Worm (Caenorhabditis elegans) whole organism, L4 larva: ENCODE data around the gene Y50D7A.1.

Source experiments
- D1046.2 ChIP-seq: fragments of 200-800 bp; sonication (Bioruptor generic); IDR thresholded peaks from 2 replicates; pipeline ENCODE4 v1.3.6; 2022; ENCODE audit warnings: missing genetic modification characterization, missing compliant biosample characterization
- Y105C5A.15 ChIP-seq: fragments of 200-800 bp; sonication (Bioruptor generic); IDR thresholded peaks from 2 replicates; pipeline ENCODE4 v1.3.6; 2022; ENCODE audit warnings: missing genetic modification characterization, missing compliant biosample characterization
- Y75B8A.6 ChIP-seq: fragments of 200-800 bp; sonication (Bioruptor generic); IDR thresholded peaks from 2 replicates; pipeline ENCODE4 v1.3.6; 2022; ENCODE audit warnings: missing genetic modification reagents, missing genetic modification characterization, missing compliant biosample characterization
- aha-1 ChIP-seq: fragments of 150-350 bp; peaks from one replicate; lab custom pipeline; 2014; ENCODE audit warnings: missing biosample characterization, missing genetic modification characterization
- aly-2 ChIP-seq: sonication (generic microtip); optimal IDR thresholded peaks from 2 replicates; lab custom pipeline; 2018; ENCODE audit warnings: missing biosample characterization, missing genetic modification characterization
- ama-1 ChIP-seq: fragments of 150-350 bp; optimal IDR thresholded peaks from 2 replicates; lab custom pipeline; 2014; ENCODE audit warnings: inconsistent platforms, mixed read lengths
- ceh-28 ChIP-seq: fragments of 150-350 bp; optimal IDR thresholded peaks from 2 replicates; lab custom pipeline; 2014; ENCODE audit warnings: missing biosample characterization, missing genetic modification reagents, missing genetic modification characterization
- ces-1 ChIP-seq: fragments of 150-350 bp; sonication (generic microtip); optimal IDR thresholded peaks from 4 replicates; lab custom pipeline; 2014; ENCODE audit warnings: missing biosample characterization, missing genetic modification reagents, missing genetic modification characterization
- daf-12 ChIP-seq: fragments of 150-350 bp; optimal IDR thresholded peaks from 2 replicates; lab custom pipeline; 2014; ENCODE audit warnings: missing biosample characterization, missing genetic modification reagents, missing genetic modification characterization
- egl-27 ChIP-seq: sonication (generic microtip); optimal IDR thresholded peaks from 3 replicates; lab custom pipeline; 2017; ENCODE audit warnings: missing biosample characterization, missing genetic modification reagents, missing genetic modification characterization
- egl-43 ChIP-seq: fragments of 200-800 bp; sonication (Bioruptor generic); IDR thresholded peaks from 2 replicates; pipeline ENCODE4 v1.3.6; 2022; ENCODE audit warnings: missing genetic modification reagents, missing genetic modification characterization, missing compliant biosample characterization
- fos-1 ChIP-seq: fragments of 150-350 bp; optimal IDR thresholded peaks from 2 replicates; lab custom pipeline; 2014; ENCODE audit warnings: missing biosample characterization, missing genetic modification characterization
- hlh-11 ChIP-seq: fragments of 200-800 bp; sonication (Bioruptor generic); optimal IDR thresholded peaks from 2 replicates; lab custom pipeline; 2018; ENCODE audit warnings: mild to moderate bottlenecking, missing genetic modification characterization, missing compliant biosample characterization
- lim-7 ChIP-seq: fragments of 200-800 bp; sonication (Bioruptor generic); IDR thresholded peaks from 2 replicates; pipeline ENCODE4 v1.3.6; 2022; ENCODE audit warnings: missing genetic modification characterization, missing compliant biosample characterization
- lin-13 ChIP-seq: fragments of 150-350 bp; optimal IDR thresholded peaks from 2 replicates; lab custom pipeline; 2014; ENCODE audit warnings: missing biosample characterization, missing genetic modification reagents, missing genetic modification characterization
- lin-38 ChIP-seq: fragments of 200-800 bp; sonication (Bioruptor generic); IDR thresholded peaks from 2 replicates; pipeline ENCODE4 v1.3.6; 2022; ENCODE audit warnings: missing genetic modification reagents, missing genetic modification characterization, missing compliant biosample characterization
- lsy-2 ChIP-seq, 2 experiments: fragments of 150-350 bp in 1 of 2; sonication (generic microtip) in 1 of 2; optimal IDR thresholded peaks; 2 replicates each; lab custom pipeline; 2014 to 2017; ENCODE audit warnings: missing biosample characterization in 2 of 2, missing genetic modification characterization in 2 of 2
- mes-2 ChIP-seq: sonication (generic microtip); optimal IDR thresholded peaks from 2 replicates; lab custom pipeline; 2016; ENCODE audit warnings: missing genotype, mild to moderate bottlenecking, missing genetic modification characterization, missing compliant biosample characterization; ENCODE audit not compliant: poor library complexity, severe bottlenecking
- mxl-2 ChIP-seq: fragments of 200-800 bp; sonication (Bioruptor generic); conservative IDR thresholded peaks from 2 replicates; pipeline ENCODE4 v1.3.6; 2022; ENCODE audit warnings: missing genetic modification reagents, missing genetic modification characterization, missing compliant biosample characterization
- nhr-111 ChIP-seq: fragments of 200-800 bp; sonication (Bioruptor generic); optimal IDR thresholded peaks from 2 replicates; lab custom pipeline; 2018; ENCODE audit warnings: mild to moderate bottlenecking, missing genetic modification characterization, missing compliant biosample characterization
- nhr-25 ChIP-seq: sonication (generic microtip); optimal IDR thresholded peaks from 2 replicates; lab custom pipeline; 2017; ENCODE audit warnings: missing genetic modification characterization, mild to moderate bottlenecking, missing compliant biosample characterization, antibody characterized with exemption, moderate library complexity, borderline replicate concordance; ENCODE audit not compliant: insufficient read depth
- nhr-48 ChIP-seq: sonication (generic microtip); optimal IDR thresholded peaks from 2 replicates; lab custom pipeline; 2016; ENCODE audit warnings: mild to moderate bottlenecking, missing genetic modification characterization, missing compliant biosample characterization
- pqm-1 ChIP-seq: sonication (generic microtip); optimal IDR thresholded peaks from 2 replicates; lab custom pipeline; 2017; ENCODE audit warnings: missing biosample characterization, missing genetic modification characterization
- rbr-2 ChIP-seq: sonication (generic microtip); optimal IDR thresholded peaks from 2 replicates; lab custom pipeline; 2016; ENCODE audit warnings: missing genotype, missing genetic modification characterization, missing compliant biosample characterization
- saeg-2 ChIP-seq: fragments of 200-800 bp; sonication (Bioruptor generic); IDR thresholded peaks from 2 replicates; pipeline ENCODE4 v1.3.6; 2022; ENCODE audit warnings: missing genetic modification reagents, missing genetic modification characterization, missing compliant biosample characterization
- set-16 ChIP-seq: fragments of 200-800 bp; sonication (Bioruptor generic); IDR thresholded peaks from 2 replicates; pipeline ENCODE4 v1.3.6; 2022; ENCODE audit warnings: missing genetic modification reagents, missing genetic modification characterization, missing compliant biosample characterization
- tra-1 ChIP-seq: fragments of 200-800 bp; sonication (Bioruptor generic); IDR thresholded peaks from 2 replicates; pipeline ENCODE4 v1.3.6; 2022; ENCODE audit warnings: missing genetic modification reagents, missing genetic modification characterization, missing compliant biosample characterization
- unc-62 ChIP-seq, 3 experiments: fragments of 150-350 bp in 1 of 3; sonication (generic microtip); optimal IDR thresholded peaks in 2 of 3; peaks in 1 of 3; 1 replicate in 1 of 3; 2 replicates in 2 of 3; lab custom pipeline; 2014 to 2017; ENCODE audit warnings: missing biosample characterization in 3 of 3, missing genetic modification characterization in 3 of 3, missing genetic modification reagents in 3 of 3, missing genotype in 1 of 3
- zfp-3 ChIP-seq: fragments of 200-800 bp; sonication (Bioruptor generic); conservative IDR thresholded peaks from 2 replicates; pipeline ENCODE4 v1.3.6; 2022; ENCODE audit warnings: missing genetic modification reagents, missing genetic modification characterization, missing compliant biosample characterization
- ztf-11 ChIP-seq: fragments of 150-350 bp; optimal IDR thresholded peaks from 2 replicates; lab custom pipeline; 2014; ENCODE audit warnings: missing biosample characterization, missing genetic modification characterization

Y50D7A.1 gene

DNA sequence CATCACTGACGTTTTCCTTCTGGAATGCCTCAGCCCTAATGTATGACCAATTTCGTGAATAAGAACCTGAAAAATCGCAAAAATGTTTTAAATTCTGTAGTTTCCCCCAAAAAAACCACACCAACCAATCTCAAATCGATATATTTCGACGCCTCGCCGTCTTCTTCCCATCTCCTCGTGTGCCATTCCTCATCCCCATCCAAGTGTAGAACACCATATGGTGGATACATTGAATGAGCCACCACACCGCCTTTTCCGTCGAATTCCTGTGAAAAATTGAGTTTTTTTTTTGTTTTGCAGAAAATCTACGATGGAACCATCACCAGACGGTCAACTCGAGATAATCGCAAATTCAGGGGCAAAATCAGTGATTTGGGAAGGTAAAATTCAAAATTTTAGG, at the start of gene Y50D7A.1:
TSS of gene Y50D7A.1 (plus strand) at position 301 of the 400 bp plus-strand sequence.
- TF ChIP-seq fos-1 (tag; lab: Kevin White, UChicago) (no peak), egl-27 (tag; lab: Kevin White, UChicago) (no peak), unc-62 (GFP tag; optimal IDR thresholded peaks at IDR 0.05 in 1 of 2; lab: Kevin White, UChicago) (no peak), unc-62 (tag; optimal IDR thresholded peaks at IDR 0.05; lab: Kevin White, UChicago) (no peak), nhr-25 (tag; lab: Kevin White, UChicago) (no peak), Y75B8A.6 (GFP tag; lab: Robert Waterston, UW) (no peak), ama-1 (lab: Kevin White, UChicago) (no peak), rbr-2 (tag; lab: Kevin White, UChicago) (no peak), saeg-2 (GFP tag; lab: Robert Waterston, UW) (no peak), Y105C5A.15 (no peak), pqm-1 (tag; lab: Kevin White, UChicago) (no peak), daf-12 (tag; lab: Kevin White, UChicago) (no peak), ztf-11 (tag; lab: Kevin White, UChicago) (no peak), hlh-11 (tag; lab: Kevin White, UChicago) (no peak), tra-1 (GFP tag; lab: Robert Waterston, UW) (no peak), lim-7 (no peak)

DNA sequence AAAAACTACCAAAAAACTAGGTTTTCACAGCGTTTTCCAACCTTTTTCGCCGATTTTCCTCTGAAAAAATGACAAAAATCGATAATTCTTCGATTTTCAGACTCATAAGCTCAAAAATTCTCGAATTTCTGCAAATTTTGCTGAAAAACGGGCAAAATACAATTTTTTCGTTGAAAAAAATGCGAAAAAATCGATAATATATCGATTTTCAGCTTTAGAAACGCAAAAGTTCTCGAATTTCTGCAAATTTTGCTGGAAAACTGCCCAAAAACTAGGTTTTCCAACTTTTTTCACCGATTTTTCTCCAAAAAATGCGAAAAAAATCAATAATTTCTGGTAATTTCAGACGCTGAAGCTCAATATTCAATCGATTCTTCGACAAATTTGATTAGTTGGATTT, 41.0 kb upstream of the Y50D7A.1 start:
- TF ChIP-seq nhr-48 (tag; lab: Kevin White, UChicago) (no peak), lsy-2 (tag; optimal IDR thresholded peaks at IDR 0.05; lab: Kevin White, UChicago) (no peak), ceh-28 (tag; lab: Kevin White, UChicago) (peak; percentile 53), ces-1 (GFP tag; lab: Kevin White, UChicago) (no peak)
- TF ChIP-seq, all 104 proteins: peak for 1

DNA sequence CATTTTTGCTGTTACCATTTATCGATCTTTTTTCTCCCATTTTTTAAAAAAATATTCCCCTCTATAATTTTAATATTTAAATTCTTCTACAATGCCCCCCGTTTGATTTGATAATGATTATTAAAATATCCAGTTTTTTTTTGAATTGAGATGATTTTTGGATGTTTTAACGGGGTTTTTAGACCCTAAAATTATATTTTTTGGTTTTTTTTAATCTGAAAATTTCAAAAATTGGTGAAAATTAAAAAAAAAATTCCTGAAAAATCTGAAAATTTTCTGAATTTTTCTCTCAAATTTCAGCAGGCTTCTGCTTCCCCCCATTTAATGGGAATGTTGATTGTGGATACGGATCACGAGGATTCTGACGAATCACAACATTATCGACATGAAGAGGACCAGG, 38.2 kb upstream of the Y50D7A.1 start, which contains the start of gene Y50D7A.3:
TSS of gene Y50D7A.3 (plus strand) at position 301 of the 400 bp plus-strand sequence.
- no peak for TF ChIP-seq lin-13 (GFP tag; lab: Kevin White, UChicago)
- TF ChIP-seq egl-43 (GFP tag; lab: Robert Waterston, UW), result no peak
- no peak for TF ChIP-seq D1046.2 (GFP tag; lab: Robert Waterston, UW)
- no peak for TF ChIP-seq aly-2 (tag; lab: Kevin White, UChicago)
- no peak for TF ChIP-seq lsy-2 (tag; optimal IDR thresholded peaks at IDR 0.05; lab: Kevin White, UChicago)
- no peak for TF ChIP-seq set-16 (GFP tag; lab: Robert Waterston, UW)
- TF ChIP-seq fos-1 (tag; lab: Kevin White, UChicago), result no peak
- no peak for TF ChIP-seq mxl-2 (GFP tag; lab: Robert Waterston, UW)

DNA sequence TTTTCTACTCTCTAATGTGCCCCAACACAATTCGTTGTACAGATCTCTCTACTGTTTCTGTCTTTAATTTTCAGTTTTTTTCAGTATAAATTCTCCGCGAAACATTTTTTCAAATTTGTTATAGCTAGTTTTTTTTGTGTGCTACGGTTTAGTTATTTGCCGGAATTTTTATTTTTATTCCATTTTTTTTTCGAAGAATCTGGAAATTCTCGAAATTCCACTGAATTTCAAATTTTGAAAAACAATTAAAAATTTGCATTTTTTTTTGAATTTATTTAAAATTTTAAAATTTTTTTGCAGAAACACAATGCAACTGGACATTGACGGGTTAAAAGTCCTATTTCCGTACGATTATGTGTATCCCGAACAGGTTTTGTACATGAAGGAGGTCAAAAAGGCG, 27.6 kb upstream of the Y50D7A.1 start, which contains the start of gene xpd-1:
TSS of gene xpd-1 (plus strand) at position 301 of the 400 bp plus-strand sequence.
- TF ChIP-seq mes-2 (tag; lab: Kevin White, UChicago), result no peak

DNA sequence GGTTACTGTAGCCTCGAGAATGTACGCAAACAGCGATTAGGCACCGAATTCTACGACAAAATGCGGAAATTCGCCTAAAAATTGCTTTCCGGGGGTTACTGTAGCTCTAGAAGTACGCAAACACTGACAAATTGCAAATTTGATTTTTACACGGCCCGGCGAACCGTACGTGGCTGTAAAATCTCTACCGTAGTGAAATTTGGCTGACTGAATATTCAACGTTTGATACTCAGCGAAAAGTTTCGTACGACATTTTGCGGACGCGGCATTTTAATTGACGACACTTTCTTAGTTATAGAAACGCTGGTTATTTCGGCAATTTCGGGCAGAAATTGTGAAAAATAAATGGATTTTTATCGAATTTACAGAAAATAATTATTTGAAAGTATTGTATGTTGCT, 22.9 kb upstream of the Y50D7A.1 start:
- TF ChIP-seq lin-38 (GFP tag; lab: Robert Waterston, UW), result peak; percentile 63

DNA sequence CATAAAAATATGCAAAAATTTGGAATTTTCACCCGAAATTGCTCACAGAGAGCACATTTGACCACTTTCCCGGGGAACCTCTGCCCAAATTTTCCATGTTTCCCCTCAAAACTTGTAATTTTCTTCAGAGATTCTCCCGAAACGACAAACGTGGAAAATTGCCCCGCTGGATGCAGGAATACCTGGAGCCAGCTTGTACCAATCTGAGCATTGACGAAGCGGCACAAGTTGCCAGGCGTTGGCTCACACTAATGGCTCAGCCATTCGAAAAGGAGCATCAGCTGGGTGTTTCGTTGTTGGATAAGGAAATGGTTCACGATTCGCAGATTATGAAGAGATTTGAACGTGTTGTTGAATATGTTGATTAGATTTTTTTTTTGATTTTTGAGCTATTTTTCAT, 9.9 kb upstream of the Y50D7A.1 start:
- TF ChIP-seq zfp-3 (GFP tag; lab: Robert Waterston, UW) (no peak), Y75B8A.6 (GFP tag; lab: Robert Waterston, UW) (no peak), unc-62 (GFP tag; optimal IDR thresholded peaks at IDR 0.05 in 1 of 2; lab: Kevin White, UChicago) (peak in 1 of 2 experiments; percentile 90), unc-62 (tag; optimal IDR thresholded peaks at IDR 0.05; lab: Kevin White, UChicago) (no peak), nhr-111 (GFP tag; lab: Kevin White, UChicago) (no peak), aha-1 (tag; lab: Kevin White, UChicago) (peak; percentile 43)
- TF ChIP-seq, all 104 proteins: peak for 2
